Fruit fly (Drosophila melanogaster) whole organism, embryonic: ENCODE data around the gene fusl.

Source experiments
- Abd-B ChIP-seq: fragments of 200-800 bp; sonication (Bioruptor generic); optimal IDR thresholded peaks from 2 replicates; lab custom pipeline; 2018; ENCODE audit warnings: missing biosample characterization, mild to moderate bottlenecking, missing genetic modification characterization, moderate library complexity
- Adf1 ChIP-seq: fragments of 200-800 bp; sonication (Bioruptor generic); IDR thresholded peaks from 2 replicates; pipeline ENCODE4 v1.3.6; 2022; ENCODE audit warnings: missing biosample characterization, missing genetic modification characterization
- Atf3 ChIP-seq: fragments of 200-800 bp; sonication (Bioruptor generic); optimal IDR thresholded peaks from 3 replicates; lab custom pipeline; 2016; ENCODE audit warnings: missing biosample characterization, missing genetic modification characterization
- Blimp-1 ChIP-seq: fragments of 200-800 bp; sonication (Bioruptor generic); optimal IDR thresholded peaks from 3 replicates; lab custom pipeline; 2018; ENCODE audit warnings: missing biosample characterization, missing genetic modification characterization, mild to moderate bottlenecking, moderate library complexity, missing genetic modification reagents
- CG11398 ChIP-seq: fragments of 200-800 bp; sonication (Bioruptor generic); optimal IDR thresholded peaks from 2 replicates; lab custom pipeline; 2016; ENCODE audit warnings: missing biosample characterization, missing genetic modification characterization
- CG11504 ChIP-seq: fragments of 200-800 bp; sonication (Bioruptor generic); optimal IDR thresholded peaks from 3 replicates; lab custom pipeline; 2019; ENCODE audit warnings: missing biosample characterization, mild to moderate bottlenecking, missing genetic modification characterization, moderate library complexity
- CG11696 ChIP-seq: fragments of 200-800 bp; sonication (Bioruptor generic); IDR thresholded peaks from 2 replicates; pipeline ENCODE4 v1.3.6; 2022; ENCODE audit warnings: missing biosample characterization, missing genetic modification characterization
- CG12744 ChIP-seq: fragments of 200-800 bp; sonication (Bioruptor generic); optimal IDR thresholded peaks from 2 replicates; lab custom pipeline; 2016; ENCODE audit warnings: missing biosample characterization, missing genetic modification characterization
- CG13287 ChIP-seq: fragments of 200-800 bp; sonication (Bioruptor generic); IDR thresholded peaks from 2 replicates; pipeline ENCODE4 v1.3.6; 2022; ENCODE audit warnings: missing biosample characterization, missing genetic modification characterization; ENCODE audit not compliant: partially characterized antibody
- CG14710 ChIP-seq: fragments of 200-800 bp; sonication (Bioruptor generic); optimal IDR thresholded peaks from 3 replicates; lab custom pipeline; 2019; ENCODE audit warnings: missing biosample characterization, mild to moderate bottlenecking, missing genetic modification characterization, moderate library complexity
- CG15479 ChIP-seq: fragments of 200-800 bp; sonication (Bioruptor generic); optimal IDR thresholded peaks from 3 replicates; lab custom pipeline; 2019; ENCODE audit warnings: missing biosample characterization, mild to moderate bottlenecking, missing genetic modification characterization, moderate library complexity
- CG17186 ChIP-seq: fragments of 200-800 bp; sonication (Bioruptor generic); optimal IDR thresholded peaks from 3 replicates; lab custom pipeline; 2017; ENCODE audit warnings: missing biosample characterization, missing genetic modification reagents, missing genetic modification characterization
- CG17912 ChIP-seq: fragments of 200-800 bp; sonication (Bioruptor generic); optimal IDR thresholded peaks from 2 replicates; lab custom pipeline; 2018; ENCODE audit warnings: missing biosample characterization, mild to moderate bottlenecking, missing genetic modification characterization
- CG3065 ChIP-seq: fragments of 200-800 bp; sonication (Bioruptor generic); optimal IDR thresholded peaks from 2 replicates; lab custom pipeline; 2016; ENCODE audit warnings: missing biosample characterization, missing genetic modification characterization
- CG34422 ChIP-seq: fragments of 200-800 bp; sonication (Bioruptor generic); IDR thresholded peaks from 3 replicates; pipeline ENCODE4 v1.3.6; 2022; ENCODE audit warnings: missing biosample characterization, missing genetic modification characterization
- CG4282 ChIP-seq: fragments of 200-800 bp; sonication (Bioruptor generic); optimal IDR thresholded peaks from 2 replicates; lab custom pipeline; 2016; ENCODE audit warnings: missing biosample characterization, missing genetic modification characterization
- CG4730 ChIP-seq: fragments of 200-800 bp; sonication (Bioruptor generic); IDR thresholded peaks from 2 replicates; pipeline ENCODE4 v1.3.6; 2022; ENCODE audit warnings: missing biosample characterization, missing genetic modification characterization
- CG7372 ChIP-seq: fragments of 200-800 bp; sonication (Bioruptor generic); IDR thresholded peaks from 2 replicates; pipeline ENCODE4 v1.3.6; 2022; ENCODE audit warnings: missing biosample characterization, missing genetic modification characterization
- CG9797 ChIP-seq: fragments of 200-800 bp; sonication (Bioruptor generic); optimal IDR thresholded peaks from 3 replicates; lab custom pipeline; 2018; ENCODE audit warnings: missing biosample characterization, mild to moderate bottlenecking, missing genetic modification characterization
- Drgx ChIP-seq: fragments of 200-800 bp; sonication (Bioruptor generic); IDR thresholded peaks from 2 replicates; pipeline ENCODE4 v1.3.6; 2022; ENCODE audit warnings: missing biosample characterization, missing genetic modification characterization
- Hmx ChIP-seq: fragments of 200-800 bp; sonication (Bioruptor generic); optimal IDR thresholded peaks from 2 replicates; lab custom pipeline; 2016; ENCODE audit warnings: missing biosample characterization, missing genetic modification characterization
- Lpt ChIP-seq: fragments of >200 bp; optimal IDR thresholded peaks from 2 replicates; lab custom pipeline; 2018; ENCODE audit warnings: missing biosample characterization, missing genetic modification characterization
- Mrtf ChIP-seq: fragments of 200-800 bp; sonication (Bioruptor generic); IDR thresholded peaks from 3 replicates; pipeline ENCODE4 v1.3.6; 2022; ENCODE audit warnings: missing biosample characterization, missing genetic modification characterization
- Nf-YA ChIP-seq: fragments of 200-800 bp; sonication (Bioruptor generic); IDR thresholded peaks from 2 replicates; pipeline ENCODE4 v1.3.6; 2022; ENCODE audit warnings: missing biosample characterization, missing genetic modification characterization
- Rx ChIP-seq: fragments of 200-800 bp; sonication (Bioruptor generic); IDR thresholded peaks from 2 replicates; pipeline ENCODE4 v1.3.6; 2022; ENCODE audit warnings: missing biosample characterization, missing genetic modification characterization
- Scr ChIP-seq: fragments of 200-800 bp; sonication (Bioruptor generic); IDR thresholded peaks from 2 replicates; pipeline ENCODE4 v1.3.6; 2022; ENCODE audit warnings: missing biosample characterization, missing genetic modification characterization; ENCODE audit not compliant: partially characterized antibody
- Six4 ChIP-seq: fragments of 200-800 bp; sonication (Bioruptor generic); optimal IDR thresholded peaks from 2 replicates; lab custom pipeline; 2016; ENCODE audit warnings: missing biosample characterization, missing genetic modification characterization
- Sry-δ ChIP-seq: fragments of 200-800 bp; sonication (Bioruptor generic); optimal IDR thresholded peaks from 2 replicates; lab custom pipeline; 2016; ENCODE audit warnings: missing biosample characterization, missing genetic modification characterization
- al ChIP-seq: fragments of 200-800 bp; sonication (Bioruptor generic); IDR thresholded peaks from 2 replicates; pipeline ENCODE4 v1.3.6; 2022; ENCODE audit warnings: missing biosample characterization, missing genetic modification characterization
- amos ChIP-seq: fragments of 200-800 bp; sonication (Bioruptor generic); IDR thresholded peaks from 2 replicates; pipeline ENCODE4 v1.3.6; 2022; ENCODE audit warnings: missing biosample characterization, missing genetic modification characterization; ENCODE audit not compliant: partially characterized antibody
- ara ChIP-seq: fragments of 200-800 bp; sonication (Bioruptor generic); IDR thresholded peaks from 2 replicates; pipeline ENCODE4 v1.3.6; 2022; ENCODE audit warnings: missing biosample characterization, missing genetic modification characterization
- btn ChIP-seq: fragments of 200-800 bp; sonication (Bioruptor generic); optimal IDR thresholded peaks from 2 replicates; lab custom pipeline; 2016; ENCODE audit warnings: missing biosample characterization, missing genetic modification characterization
- cad ChIP-seq: fragments of >200 bp; optimal IDR thresholded peaks from 2 replicates; lab custom pipeline; 2017; ENCODE audit warnings: missing biosample characterization, missing genetic modification characterization
- caup ChIP-seq: fragments of 200-800 bp; sonication (Bioruptor generic); optimal IDR thresholded peaks from 3 replicates; lab custom pipeline; 2017; ENCODE audit warnings: missing biosample characterization, mild to moderate bottlenecking, missing genetic modification characterization, moderate library complexity; ENCODE audit not compliant: severe bottlenecking
- crc ChIP-seq: fragments of 200-800 bp; sonication (Bioruptor generic); optimal IDR thresholded peaks from 2 replicates; lab custom pipeline; 2016; ENCODE audit warnings: missing biosample characterization, missing genetic modification characterization
- grau ChIP-seq: fragments of 200-800 bp; optimal IDR thresholded peaks from 3 replicates; lab custom pipeline; 2019; ENCODE audit warnings: missing biosample characterization, mild to moderate bottlenecking, missing genetic modification characterization, moderate library complexity
- gsb ChIP-seq: fragments of 200-800 bp; sonication (Bioruptor generic); IDR thresholded peaks from 2 replicates; pipeline ENCODE4 v1.3.6; 2022; ENCODE audit warnings: missing biosample characterization, missing genetic modification characterization
- inv ChIP-seq: fragments of 200-800 bp; sonication (Bioruptor generic); IDR thresholded peaks from 2 replicates; pipeline ENCODE4 v1.3.6; 2022; ENCODE audit warnings: missing biosample characterization, missing genetic modification characterization; ENCODE audit not compliant: partially characterized antibody
- ken ChIP-seq: fragments of 200-800 bp; sonication (Bioruptor generic); IDR thresholded peaks from 3 replicates; pipeline ENCODE4 v1.3.6; 2022; ENCODE audit warnings: missing biosample characterization, missing genetic modification characterization
- lbe ChIP-seq: fragments of 200-800 bp; sonication (Bioruptor generic); optimal IDR thresholded peaks from 2 replicates; lab custom pipeline; 2016; ENCODE audit warnings: missing biosample characterization, mild to moderate bottlenecking, missing genetic modification characterization
- mirr ChIP-seq: fragments of 200-800 bp; sonication (Bioruptor generic); optimal IDR thresholded peaks from 3 replicates; lab custom pipeline; 2018; ENCODE audit warnings: missing biosample characterization, mild to moderate bottlenecking, missing genetic modification characterization
- onecut ChIP-seq: fragments of 200-800 bp; sonication (Bioruptor generic); IDR thresholded peaks from 2 replicates; pipeline ENCODE4 v1.3.6; 2022; ENCODE audit warnings: missing biosample characterization, missing genetic modification characterization
- otp ChIP-seq: fragments of 200-800 bp; sonication (Bioruptor generic); IDR thresholded peaks from 3 replicates; pipeline ENCODE4, ENCODE4 v1.3.6; 2022; ENCODE audit warnings: missing biosample characterization, missing genetic modification characterization
- sens-2 ChIP-seq: fragments of 200-800 bp; sonication (Bioruptor generic); IDR thresholded peaks from 2 replicates; pipeline ENCODE4 v1.3.6; 2022; ENCODE audit warnings: missing biosample characterization, missing genetic modification characterization
- seq ChIP-seq: fragments of 200-800 bp; sonication (Bioruptor generic); IDR thresholded peaks from 2 replicates; pipeline ENCODE4 v1.3.6; 2022; ENCODE audit warnings: missing biosample characterization, missing genetic modification characterization
- slbo ChIP-seq: fragments of 200-800 bp; sonication (Bioruptor generic); IDR thresholded peaks from 2 replicates; pipeline ENCODE4 v1.3.6; 2022; ENCODE audit warnings: missing biosample characterization, missing genetic modification characterization
- sna ChIP-seq: fragments of 200-800 bp; sonication (Bioruptor generic); IDR thresholded peaks from 2 replicates; pipeline ENCODE4 v1.3.6; 2022; ENCODE audit warnings: missing biosample characterization, missing genetic modification characterization; ENCODE audit not compliant: partially characterized antibody
- sr ChIP-seq: fragments of 200-800 bp; sonication (Bioruptor generic); IDR thresholded peaks from 3 replicates; pipeline ENCODE4 v1.3.6; 2022; ENCODE audit warnings: missing biosample characterization, missing genetic modification characterization
- vfl ChIP-seq: fragments of 200-800 bp; sonication (Bioruptor generic); optimal IDR thresholded peaks from 2 replicates; lab custom pipeline; 2016; ENCODE audit warnings: missing biosample characterization, missing genetic modification characterization
- wdn ChIP-seq: fragments of 200-800 bp; sonication (Bioruptor generic); IDR thresholded peaks from 2 replicates; pipeline ENCODE4 v1.3.6; 2022; ENCODE audit warnings: missing biosample characterization, missing genetic modification characterization

Gene fusl

DNA sequence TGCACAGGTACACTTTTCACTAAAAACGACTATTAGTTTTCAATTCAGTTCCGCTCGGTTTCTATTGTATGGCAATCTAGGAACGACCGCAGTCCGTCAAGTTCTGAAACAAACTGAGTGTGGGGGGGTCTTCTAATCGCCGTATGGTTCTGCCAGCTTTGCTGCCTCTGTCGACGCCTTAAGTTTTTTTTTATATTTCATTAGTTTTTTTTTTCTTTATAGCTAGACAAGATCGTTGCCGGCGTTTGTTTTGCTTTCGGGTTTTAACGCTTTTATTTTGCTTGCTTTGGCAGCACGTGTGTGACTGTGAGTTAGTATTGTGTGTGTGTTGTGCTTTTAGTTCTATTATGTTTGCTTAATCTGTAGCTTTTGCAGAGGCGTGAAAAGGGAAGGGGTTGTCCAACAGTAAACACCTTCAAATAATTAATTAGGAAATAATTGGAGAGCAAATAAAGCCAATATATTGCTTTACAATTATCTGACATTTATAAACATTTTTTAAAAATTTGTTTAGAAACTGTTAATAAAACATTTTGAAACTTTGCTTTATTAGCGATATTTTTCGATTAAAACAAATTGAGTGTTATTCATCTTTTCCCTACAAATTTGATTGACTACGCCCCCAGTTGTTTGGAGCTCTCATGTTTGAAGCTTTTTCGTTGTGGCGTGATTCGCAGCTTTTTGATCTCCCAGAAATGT is 4.4 kb upstream of the fusl start, which contains the start of gene Acsf2 (continued):
- peak; percentile 95 for TF ChIP-seq CG34422 (GFP tag; lab: Robert Waterston, UW)
- TF ChIP-seq sr: peak; percentile 40; the same call in 1 of the 3 replicates
- peak; percentile 66 for TF ChIP-seq Blimp-1 (GFP tag; lab: Kevin White, UChicago)
- TF ChIP-seq slbo: peak; percentile 99
- peak; percentile 79 for TF ChIP-seq ken
- TF ChIP-seq inv (GFP tag; lab: Robert Waterston, UW): no peak
- no peak for TF ChIP-seq CG17186
- peak; percentile 68; the same call in 1 of the 2 replicates for TF ChIP-seq Nf-YA (GFP tag; lab: Robert Waterston, UW)
- TF ChIP-seq Hmx: peak; percentile 94
- peak; percentile 96 for TF ChIP-seq seq (GFP tag; lab: Robert Waterston, UW)
- TF ChIP-seq lbe (GFP tag; lab: Kevin White, UChicago): no peak
- TF ChIP-seq grau: peak; percentile 98
- peak; percentile 95 for TF ChIP-seq mirr (GFP tag; lab: Kevin White, UChicago)
- TF ChIP-seq CG17912 (GFP tag; lab: Kevin White, UChicago): peak; percentile 41
- no peak for TF ChIP-seq btn
- peak; percentile 73 for TF ChIP-seq otp (GFP tag; lab: Robert Waterston, UW)
- TF ChIP-seq Rx: peak; percentile 83
- TF ChIP-seq CG15479 (GFP tag; lab: Kevin White, UChicago): no peak
- peak; percentile 95 for TF ChIP-seq CG4730 (GFP tag; lab: Robert Waterston, UW)
- peak; percentile 95 for TF ChIP-seq CG12744 (GFP tag; lab: Kevin White, UChicago)
- TF ChIP-seq Atf3 (GFP tag; lab: Kevin White, UChicago): peak; percentile 77
- peak; percentile 99 for TF ChIP-seq al (GFP tag; lab: Robert Waterston, UW)
- peak; percentile 78 for TF ChIP-seq CG4282 (GFP tag; lab: Kevin White, UChicago)
- TF ChIP-seq CG11696: peak; percentile 84
- TF ChIP-seq CG11398 (GFP tag; lab: Kevin White, UChicago): peak; percentile 85
- no peak for TF ChIP-seq Scr (GFP tag; lab: Robert Waterston, UW)
- peak; percentile 83 for TF ChIP-seq Six4 (GFP tag; lab: Kevin White, UChicago)
- peak; percentile 97 for TF ChIP-seq gsb (GFP tag; lab: Robert Waterston, UW)
- TF ChIP-seq cad (GFP tag; lab: Kevin White, UChicago): no peak
- peak; percentile 63 for TF ChIP-seq Sry-δ
- TF ChIP-seq wdn (GFP tag; lab: Robert Waterston, UW): peak; percentile 95
- TF ChIP-seq amos: no peak; the same call in 1 of the 2 replicates
- TF ChIP-seq CG9797 (GFP tag; lab: Kevin White, UChicago): no peak
- TF ChIP-seq CG11504 (tag; lab: Kevin White, UChicago): peak; percentile 94
- TF ChIP-seq Lpt (GFP tag; lab: Kevin White, UChicago): no peak
- peak; percentile 91 for TF ChIP-seq Mrtf (GFP tag; lab: Robert Waterston, UW)
- peak; percentile 64 for TF ChIP-seq CG3065 (GFP tag; lab: Kevin White, UChicago)
- TF ChIP-seq CG14710 (tag; lab: Kevin White, UChicago): peak; percentile 13
- TF ChIP-seq CG7372 (GFP tag; lab: Robert Waterston, UW): peak; percentile 98
- no peak for TF ChIP-seq sna (GFP tag; lab: Robert Waterston, UW)
- TF ChIP-seq ara (GFP tag; lab: Robert Waterston, UW): peak; percentile 68
- peak; percentile 89 for TF ChIP-seq crc (GFP tag; lab: Kevin White, UChicago)
- peak; percentile 97 for TF ChIP-seq Abd-B
- TF ChIP-seq sens-2 (GFP tag; lab: Robert Waterston, UW): peak; percentile 42; the same call in 1 of the 2 replicates
- peak; percentile 96 for TF ChIP-seq Drgx (GFP tag; lab: Robert Waterston, UW)
- TF ChIP-seq onecut (GFP tag; lab: Robert Waterston, UW): peak; percentile 70
- peak; percentile 97 for TF ChIP-seq caup (GFP tag; lab: Kevin White, UChicago)
- peak; percentile 96 for TF ChIP-seq vfl (GFP tag; lab: Kevin White, UChicago)
- no peak; the same call in 1 of the 2 replicates for TF ChIP-seq CG13287 (GFP tag; lab: Robert Waterston, UW)
- peak; percentile 96 for TF ChIP-seq Adf1 (GFP tag; lab: Robert Waterston, UW)
